Fruit fly (Drosophila melanogaster) S2 (cell line): ENCODE results near the gene CG16779.

Source experiments
- CG8478 ChIP-seq: fragments of >200 bp; optimal IDR thresholded peaks from 2 replicates; lab custom pipeline; 2018
- CTCF ChIP-seq, 2 experiments: fragments of >200 bp; optimal IDR thresholded peaks; 2 replicates each; lab custom pipeline; 2018

Gene CG16779

DNA sequence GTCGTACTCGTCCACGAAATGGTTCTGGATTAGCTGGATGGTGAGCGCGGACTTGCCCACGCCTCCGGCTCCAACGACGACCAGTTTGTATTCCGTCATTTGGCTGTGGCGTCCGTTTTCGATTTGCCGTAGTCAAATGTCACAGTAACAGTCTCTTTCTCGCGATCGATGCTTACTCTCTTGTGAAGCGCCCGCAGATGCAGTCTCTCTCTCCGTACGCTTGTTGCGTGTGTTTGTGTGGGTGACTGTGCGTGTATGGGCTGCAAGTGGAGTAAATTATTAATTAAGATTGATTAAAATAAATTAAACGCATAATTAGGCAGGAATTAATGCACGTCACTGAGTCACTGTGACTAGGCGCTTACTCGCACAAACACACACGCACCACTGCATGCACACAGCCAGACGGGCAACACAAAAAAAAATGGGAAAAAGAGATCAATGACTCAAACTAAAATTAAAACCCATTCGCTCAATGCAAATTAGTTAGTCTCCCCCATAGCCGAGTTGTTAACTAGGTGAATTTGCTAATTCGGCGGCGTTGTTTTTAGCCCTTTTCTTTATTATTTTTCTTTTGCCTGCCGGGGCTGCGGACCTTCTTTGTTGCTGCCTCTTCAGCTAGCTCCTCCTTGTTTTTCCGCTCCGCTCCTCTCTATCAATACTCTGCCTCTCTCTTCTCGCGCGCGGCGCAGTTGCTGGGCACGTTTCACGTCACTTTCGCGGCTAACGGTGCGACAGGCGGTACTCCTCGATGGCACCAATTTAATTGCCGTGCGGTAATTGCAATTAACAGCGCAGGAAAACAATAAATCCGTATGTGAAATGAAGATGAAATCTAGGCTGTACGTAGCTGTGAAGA lies 18.9 kb upstream of the CG16779 start:
- TF ChIP-seq CTCF (optimal IDR thresholded peaks at IDR 0.05; lab: Kevin White, UChicago) (no peak), CG8478 (lab: Kevin White, UChicago) (no peak)

DNA sequence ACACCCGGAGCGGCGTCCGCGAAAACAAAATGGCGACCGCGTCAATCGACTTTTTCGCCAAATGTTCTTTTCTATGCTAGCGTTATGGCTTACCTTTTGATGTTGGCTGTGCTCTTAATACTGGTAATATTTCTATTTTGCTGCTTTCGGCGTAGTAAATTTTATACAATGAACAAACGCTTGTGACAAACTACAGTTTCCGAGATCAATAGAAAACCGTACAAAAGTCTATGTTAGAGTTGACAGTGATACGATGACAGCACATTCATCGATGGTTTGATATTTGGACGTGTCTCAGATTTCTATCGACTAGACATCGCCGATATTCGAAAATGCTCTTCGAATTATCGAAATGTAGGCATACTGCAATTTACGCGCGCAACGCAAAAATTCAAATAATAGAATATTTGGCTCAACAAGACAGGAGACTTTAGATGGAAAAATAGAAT lies 16.6 kb upstream of the CG16779 start, which contains the start of gene rump:
Gene rump (minus strand): TSS at position 255 of the 449 bp plus-strand sequence.
- no peak for TF ChIP-seq CTCF (optimal IDR thresholded peaks at IDR 0.05; lab: Kevin White, UChicago)
- no peak for TF ChIP-seq CG8478 (lab: Kevin White, UChicago)

DNA sequence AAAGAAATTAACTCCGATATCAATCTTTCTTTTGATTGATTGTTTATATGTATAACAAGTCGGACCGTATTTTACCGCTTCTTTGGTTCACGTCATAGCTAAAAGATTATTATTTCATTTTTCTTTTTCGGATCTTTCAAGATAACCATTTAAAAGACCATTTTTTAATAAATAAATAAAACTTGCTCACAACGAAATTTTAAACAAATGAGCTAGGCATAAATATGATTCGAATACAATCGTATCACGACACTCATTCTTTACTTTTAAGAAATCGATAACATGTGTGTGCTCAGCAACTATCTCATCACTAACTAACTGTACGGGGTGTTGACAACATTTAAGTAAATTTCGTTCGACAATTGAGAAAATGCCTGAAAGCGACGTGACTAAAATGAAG lies 10.9 kb upstream of the CG16779 start, which contains the start of gene CG8149:
Gene CG8149 (plus strand): TSS at position 302 of the 400 bp plus-strand sequence.
- TF ChIP-seq CG8478 (lab: Kevin White, UChicago) (no peak), CTCF (optimal IDR thresholded peaks at IDR 0.05; lab: Kevin White, UChicago) (no peak)

DNA sequence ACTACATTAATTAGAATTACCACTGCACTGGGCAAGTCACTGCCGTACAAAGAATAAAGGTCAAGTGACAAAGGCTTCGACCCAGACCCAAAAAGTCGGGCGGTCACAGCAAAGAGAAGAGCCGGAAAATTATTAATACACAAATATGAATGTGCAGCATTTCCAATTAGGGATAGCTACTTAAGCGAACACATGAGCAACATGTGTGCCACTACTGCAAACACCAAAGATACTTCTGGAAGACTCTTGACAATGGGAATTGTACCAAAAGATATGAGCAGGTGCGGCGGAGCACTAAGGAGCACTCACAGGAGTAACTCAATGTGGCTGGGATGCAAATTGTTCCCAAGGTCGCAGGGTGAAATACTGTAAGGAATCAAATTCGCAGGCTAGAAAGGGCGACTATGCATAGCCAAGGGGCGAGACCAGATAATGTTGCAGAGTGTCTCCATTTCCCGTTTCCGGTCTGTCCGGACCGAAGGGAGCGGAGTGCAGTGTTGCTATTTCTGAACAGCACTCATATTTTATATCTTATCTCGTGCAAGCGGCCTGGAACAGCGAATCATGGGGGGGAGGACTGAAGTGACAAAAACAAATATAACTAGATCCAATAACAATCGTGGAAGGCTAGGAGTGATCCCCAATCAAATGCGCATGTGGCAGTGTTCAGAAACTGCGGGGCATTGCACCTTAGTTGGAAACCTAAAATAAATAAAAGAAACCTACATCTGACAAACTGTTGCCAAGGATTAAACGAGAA lies 10.0 kb upstream of the CG16779 start:
- TF ChIP-seq CTCF (optimal IDR thresholded peaks at IDR 0.05; lab: Kevin White, UChicago), result no peak
- no peak for TF ChIP-seq CG8478 (lab: Kevin White, UChicago)

DNA sequence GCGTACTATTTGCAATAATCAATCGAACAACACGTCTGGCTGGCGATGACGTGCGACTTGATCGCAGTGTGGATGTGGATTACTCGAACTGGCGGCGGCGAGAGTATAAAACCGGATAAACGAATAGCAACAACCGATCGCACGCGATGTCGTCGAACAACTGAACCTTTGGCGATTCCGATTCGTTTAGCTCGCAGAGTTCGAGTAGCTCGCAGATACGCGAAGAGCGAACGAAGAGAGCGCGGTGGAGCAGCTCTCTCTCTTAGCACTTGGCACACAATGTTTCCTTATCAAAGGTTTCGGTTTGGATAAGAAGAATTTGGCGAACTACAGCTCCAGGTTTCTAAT lies 8.9 kb upstream of the CG16779 start, which contains the start of gene RhoL:
Gene RhoL (minus strand): TSS at position 166 of the 348 bp plus-strand sequence.
- TF ChIP-seq CTCF (optimal IDR thresholded peaks at IDR 0.05; lab: Kevin White, UChicago) (no peak), CG8478 (lab: Kevin White, UChicago) (no peak)

DNA sequence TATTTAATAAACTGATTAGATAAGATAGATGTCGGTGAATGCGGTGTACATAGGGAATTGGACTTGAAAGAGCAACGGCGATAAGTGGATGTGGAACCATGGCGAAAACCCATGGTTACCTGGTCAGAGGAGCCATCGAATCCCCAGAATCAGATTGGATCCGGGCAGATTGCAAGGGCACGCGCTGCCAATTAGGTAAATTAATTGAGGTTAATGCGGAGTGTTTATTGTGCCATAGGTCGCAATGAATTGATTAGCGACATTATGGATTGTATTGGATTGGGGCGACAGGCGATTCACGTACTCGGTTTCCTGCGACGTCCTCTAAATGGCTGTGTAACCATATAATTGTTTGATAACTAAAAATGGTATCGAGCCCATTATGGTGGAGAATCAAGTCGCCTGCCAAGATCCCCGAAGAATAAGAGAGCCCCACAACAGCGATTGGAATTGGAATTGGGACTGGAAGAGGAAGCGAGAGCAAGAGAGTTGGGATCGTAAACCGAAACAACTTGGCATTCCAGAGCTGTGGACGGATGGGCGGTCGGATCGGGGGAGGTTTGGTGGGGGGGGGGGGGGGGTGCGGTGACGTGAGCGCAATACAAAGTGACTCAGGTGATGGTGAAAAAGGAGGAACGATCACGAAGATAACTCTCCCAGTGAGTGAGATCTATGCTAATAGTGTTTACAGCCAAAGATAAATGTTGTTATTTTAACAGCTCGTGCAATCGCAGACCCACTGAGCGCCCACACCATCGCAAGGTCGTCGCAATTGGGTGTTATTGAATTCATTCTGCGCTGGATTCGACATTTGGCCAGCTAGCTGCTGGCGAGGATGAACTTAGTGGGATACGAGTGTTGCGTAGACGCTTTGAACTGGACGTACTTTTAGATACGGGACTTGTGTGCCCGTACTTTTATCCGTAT lies 8.3 kb upstream of the CG16779 start:
- TF ChIP-seq CTCF (optimal IDR thresholded peaks at IDR 0.05; lab: Kevin White, UChicago), result no peak
- no peak for TF ChIP-seq CG8478 (lab: Kevin White, UChicago)

DNA sequence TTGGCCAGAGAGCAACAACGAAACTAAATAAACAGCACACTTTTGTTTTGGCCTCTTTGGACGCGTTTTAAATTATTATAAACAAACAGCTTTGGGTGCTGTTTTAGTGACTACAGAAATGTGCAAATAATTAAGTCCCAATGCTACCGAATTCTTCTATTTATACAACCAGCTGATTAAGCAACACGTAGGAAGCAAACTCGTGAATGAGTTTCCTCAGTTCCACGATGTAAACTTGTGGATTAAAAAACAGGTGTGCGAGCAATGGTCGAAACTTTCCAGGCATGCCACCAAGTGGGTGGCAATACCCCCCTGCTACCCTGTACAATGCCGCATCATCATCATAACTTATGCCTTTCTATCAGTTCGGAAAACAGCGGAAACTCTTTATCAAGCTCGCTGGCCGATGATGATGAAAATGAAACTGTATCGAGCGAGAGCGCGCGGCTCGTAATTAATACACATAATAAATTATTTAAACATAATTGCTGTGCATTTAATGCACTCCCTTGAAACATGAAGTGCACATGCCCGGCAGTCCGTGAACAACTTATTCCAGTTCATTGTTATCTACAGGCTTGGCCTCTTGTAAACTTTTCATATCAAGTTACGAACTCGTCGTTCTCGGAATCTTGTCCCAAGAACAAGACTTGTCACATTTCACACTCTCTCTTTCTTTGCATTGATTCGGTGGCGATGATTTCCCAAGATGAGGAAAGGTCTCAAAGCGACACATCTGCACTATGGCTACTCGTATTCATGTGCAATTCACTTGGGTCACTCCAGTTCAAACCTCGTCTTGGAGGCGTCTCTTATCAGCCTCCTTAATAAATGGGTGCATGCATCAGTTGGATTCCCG lies 6.9 kb upstream of the CG16779 start:
- TF ChIP-seq CG8478 (lab: Kevin White, UChicago), result no peak
- TF ChIP-seq CTCF (optimal IDR thresholded peaks at IDR 0.05; lab: Kevin White, UChicago), result no peak

DNA sequence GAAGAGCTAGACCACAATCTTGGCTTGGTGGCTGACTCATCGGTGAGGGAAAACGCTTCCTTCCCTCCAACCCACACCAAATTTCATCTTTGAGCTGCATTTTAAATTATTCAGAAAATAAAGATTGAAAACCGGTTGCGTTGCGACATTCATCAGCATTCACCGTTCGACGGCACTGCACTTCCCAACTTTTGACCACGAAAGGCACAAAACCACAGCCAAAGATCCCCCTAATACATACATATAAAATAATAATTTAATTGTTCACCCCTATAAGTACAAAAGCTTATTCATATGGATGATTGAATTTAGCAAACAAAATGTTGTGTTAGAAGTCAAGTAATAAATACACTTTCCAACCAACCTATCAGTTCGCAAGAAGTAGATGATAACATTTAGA lies 5.8 kb upstream of the CG16779 start:
- TF ChIP-seq CTCF (optimal IDR thresholded peaks at IDR 0.05; lab: Kevin White, UChicago), result no peak
- TF ChIP-seq CG8478 (lab: Kevin White, UChicago), result no peak

DNA sequence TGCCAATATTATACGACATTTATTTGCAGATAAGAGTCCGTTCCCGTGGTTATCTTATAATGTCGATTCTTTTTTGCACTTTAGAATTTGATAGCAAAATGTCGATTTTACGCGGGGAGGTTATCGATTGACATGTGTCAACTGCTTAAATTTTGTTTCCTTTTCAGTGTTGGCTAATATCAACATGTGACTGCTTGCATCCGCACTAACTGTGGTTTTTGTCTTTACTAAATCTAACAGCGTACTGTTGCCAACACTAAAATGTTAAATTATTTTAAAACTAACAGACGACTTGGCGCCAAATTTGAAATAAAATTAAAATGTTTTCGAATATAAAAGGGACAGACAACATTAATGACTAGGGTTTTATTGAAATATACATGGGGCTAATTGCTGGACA lies 3.3 kb upstream of the CG16779 start:
- TF ChIP-seq CTCF (optimal IDR thresholded peaks at IDR 0.05; lab: Kevin White, UChicago) (peak; percentile 43 to 59), CG8478 (lab: Kevin White, UChicago) (no peak)

DNA sequence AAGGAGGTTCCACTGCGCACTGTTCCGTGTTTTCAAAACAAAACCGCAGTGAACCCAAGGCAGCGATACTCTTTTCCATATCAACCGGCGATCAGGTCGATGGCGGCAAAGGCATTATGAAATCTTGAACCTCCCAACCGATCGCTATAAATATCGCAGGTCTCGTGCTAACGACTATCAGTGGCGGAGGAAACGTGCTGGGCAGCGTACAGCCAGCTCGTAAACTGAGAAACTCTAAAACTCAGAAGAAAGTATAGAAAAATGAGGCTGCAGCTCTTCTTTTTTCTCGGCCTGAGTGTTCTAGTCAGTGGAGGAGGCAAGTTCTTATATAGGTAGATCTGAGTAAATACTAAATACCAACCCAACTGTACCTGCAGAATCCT lies 1.1 kb upstream of the CG16779 start, which contains the start of gene phu:
Gene phu (plus strand): TSS at position 175 of the 383 bp plus-strand sequence.
- no peak for TF ChIP-seq CG8478 (lab: Kevin White, UChicago)
- TF ChIP-seq CTCF (optimal IDR thresholded peaks at IDR 0.05; lab: Kevin White, UChicago), result no peak

DNA sequence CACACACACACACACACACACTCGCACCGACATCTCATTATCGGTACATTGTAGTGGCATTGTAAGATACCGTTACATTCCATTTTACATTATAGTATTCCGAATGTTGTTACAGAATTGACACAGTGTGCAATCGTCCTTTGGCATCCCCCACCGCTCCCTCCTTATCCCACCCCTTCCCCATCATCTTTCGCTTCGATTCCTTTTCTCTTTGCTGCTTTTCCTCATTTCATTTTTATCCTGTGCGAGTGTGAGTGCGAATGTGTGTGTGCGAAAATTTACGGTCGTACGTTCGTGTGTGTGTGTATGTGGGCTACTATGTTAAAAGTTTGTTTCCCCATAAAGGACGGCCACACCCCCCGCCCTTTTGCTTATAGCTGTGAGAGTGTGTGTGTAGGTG lies 1.4 kb downstream of the CG16779 start:
- TF ChIP-seq CTCF (optimal IDR thresholded peaks at IDR 0.05; lab: Kevin White, UChicago), result no peak
- TF ChIP-seq CG8478 (lab: Kevin White, UChicago), result no peak

DNA sequence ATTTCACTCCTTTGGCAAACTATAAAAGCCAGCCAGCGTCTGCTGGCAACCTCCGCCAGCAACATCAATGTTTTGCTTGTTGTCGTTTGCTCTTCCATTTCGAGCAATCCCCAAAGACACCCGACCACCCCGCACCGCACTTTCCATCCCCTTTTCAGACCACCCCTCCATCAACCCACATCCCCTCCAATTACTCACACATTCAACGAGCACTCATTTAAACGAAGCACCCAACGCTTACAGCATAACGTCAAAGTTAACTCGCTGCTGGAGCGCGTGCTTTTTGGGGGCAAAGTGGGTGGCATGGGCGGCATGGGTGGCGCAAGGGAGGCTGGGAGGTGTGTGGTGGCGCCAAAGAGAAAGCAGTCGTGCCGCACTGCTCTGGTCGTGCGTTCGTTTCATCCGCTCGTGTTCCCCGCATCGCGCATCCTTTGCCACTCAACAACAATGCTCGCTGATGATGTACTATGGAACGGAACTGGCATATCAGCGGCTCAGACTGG lies 2.4 kb downstream of the CG16779 start:
- no peak for TF ChIP-seq CG8478 (lab: Kevin White, UChicago)
- no peak for TF ChIP-seq CTCF (optimal IDR thresholded peaks at IDR 0.05; lab: Kevin White, UChicago)

DNA sequence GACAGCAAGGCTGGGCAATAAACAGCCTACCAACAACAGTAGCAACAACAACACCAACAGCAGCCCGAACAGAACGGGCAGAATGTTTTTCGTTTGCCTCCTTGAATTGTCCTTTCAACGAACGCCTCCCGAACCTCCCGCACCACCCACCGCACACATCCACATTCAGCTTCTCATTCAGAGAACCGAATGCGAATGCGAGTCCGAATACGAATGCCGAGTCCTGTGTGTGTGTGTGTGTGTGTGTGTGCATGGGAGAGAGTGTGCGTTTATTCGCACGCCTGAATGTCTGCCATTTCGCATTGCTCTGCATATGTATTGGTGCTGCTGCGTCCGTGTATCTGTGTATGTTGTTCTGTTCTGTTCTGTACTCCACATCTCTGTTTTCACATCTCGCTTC lies 5.0 kb downstream of the CG16779 start:
- TF ChIP-seq CG8478 (lab: Kevin White, UChicago), result no peak
- TF ChIP-seq CTCF (optimal IDR thresholded peaks at IDR 0.05; lab: Kevin White, UChicago), result no peak
